Fruit fly (Drosophila melanogaster) whole organism, pupa: ENCODE data around the gene mRpL49.

Experiments used
- CG10348 ChIP-seq: fragments of 200-800 bp; sonication (Bioruptor generic); IDR thresholded peaks from 2 replicates; pipeline ENCODE4 v1.3.6; 2022; ENCODE audit warnings: missing biosample characterization, missing genetic modification characterization
- CG12605 ChIP-seq: fragments of 200-800 bp; sonication (Bioruptor generic); IDR thresholded peaks from 2 replicates; pipeline ENCODE4 v1.3.6; 2022; ENCODE audit warnings: missing biosample characterization, missing genetic modification characterization
- CG13204 ChIP-seq: fragments of 200-800 bp; sonication (Bioruptor generic); optimal IDR thresholded peaks from 2 replicates; lab custom pipeline; 2018; ENCODE audit warnings: missing biosample characterization, mild to moderate bottlenecking, missing genetic modification characterization, moderate library complexity
- CG14655 ChIP-seq: fragments of 200-800 bp; sonication (Bioruptor generic); optimal IDR thresholded peaks from 3 replicates; lab custom pipeline; 2017; ENCODE audit warnings: mild to moderate bottlenecking, missing biosample characterization, missing genetic modification reagents, missing genetic modification characterization
- CG15710 ChIP-seq: fragments of 200-800 bp; sonication (Bioruptor generic); optimal IDR thresholded peaks from 2 replicates; lab custom pipeline; 2018; ENCODE audit warnings: missing biosample characterization, mild to moderate bottlenecking, missing genetic modification characterization, moderate library complexity
- CG17806 ChIP-seq: fragments of 200-800 bp; sonication (Bioruptor generic); optimal IDR thresholded peaks from 2 replicates; lab custom pipeline; 2018; ENCODE audit warnings: missing biosample characterization, mild to moderate bottlenecking, missing genetic modification characterization, moderate library complexity
- CG32121 ChIP-seq: fragments of 200-800 bp; sonication (Bioruptor generic); IDR thresholded peaks from 2 replicates; pipeline ENCODE4 v1.3.6; 2022; ENCODE audit warnings: missing biosample characterization, missing genetic modification characterization
- CG34367 ChIP-seq: fragments of 200-800 bp; sonication (Bioruptor generic); optimal IDR thresholded peaks from 2 replicates; lab custom pipeline; 2018; ENCODE audit warnings: missing biosample characterization, mild to moderate bottlenecking, missing genetic modification characterization
- CG4496 ChIP-seq: fragments of 200-800 bp; sonication (Bioruptor generic); IDR thresholded peaks from 3 replicates; pipeline ENCODE4 v1.3.6; 2022; ENCODE audit warnings: missing biosample characterization, missing genetic modification characterization
- CG8159 ChIP-seq: fragments of 200-800 bp; sonication (Bioruptor generic); optimal IDR thresholded peaks from 3 replicates; lab custom pipeline; 2018; ENCODE audit warnings: missing biosample characterization, mild to moderate bottlenecking, missing genetic modification characterization, moderate library complexity
- CG8301 ChIP-seq: fragments of 200-800 bp; sonication (Bioruptor generic); optimal IDR thresholded peaks from 2 replicates; lab custom pipeline; 2018; ENCODE audit warnings: missing biosample characterization, mild to moderate bottlenecking, missing genetic modification characterization
- CG9948 ChIP-seq: fragments of 200-800 bp; sonication (Bioruptor generic); optimal IDR thresholded peaks from 2 replicates; lab custom pipeline; 2018; ENCODE audit warnings: missing biosample characterization, mild to moderate bottlenecking, missing genetic modification characterization, moderate library complexity
- D1 ChIP-seq: fragments of 200-800 bp; sonication (Bioruptor generic); optimal IDR thresholded peaks from 2 replicates; lab custom pipeline; 2018; ENCODE audit warnings: missing biosample characterization, mild to moderate bottlenecking, missing genetic modification characterization, moderate library complexity
- EcR ChIP-seq: fragments of 200-800 bp; sonication (Bioruptor generic); optimal IDR thresholded peaks from 3 replicates; lab custom pipeline; 2019; ENCODE audit warnings: missing biosample characterization, missing genetic modification characterization, mild to moderate bottlenecking, moderate library complexity, missing genetic modification reagents
- Ets98B ChIP-seq: fragments of 200-800 bp; sonication (Bioruptor generic); IDR thresholded peaks from 2 replicates; pipeline ENCODE4 v1.3.6; 2022; ENCODE audit warnings: missing biosample characterization, missing genetic modification characterization
- Pif1A ChIP-seq: fragments of 200-800 bp; sonication (Bioruptor generic); optimal IDR thresholded peaks from 3 replicates; lab custom pipeline; 2016; ENCODE audit warnings: missing biosample characterization, missing genetic modification characterization
- Pif1B ChIP-seq: fragments of 200-800 bp; sonication (Bioruptor generic); optimal IDR thresholded peaks from 3 replicates; lab custom pipeline; 2016; ENCODE audit warnings: missing biosample characterization, missing genetic modification characterization
- Snoo ChIP-seq: fragments of 200-800 bp; sonication (Bioruptor generic); optimal IDR thresholded peaks from 3 replicates; lab custom pipeline; 2017; ENCODE audit warnings: missing biosample characterization, mild to moderate bottlenecking, missing genetic modification characterization, inconsistent platforms
- fd96Ca ChIP-seq: fragments of 200-800 bp; sonication (Bioruptor generic); IDR thresholded peaks from 3 replicates; pipeline ENCODE4 v1.3.6; 2022; ENCODE audit warnings: missing biosample characterization, missing genetic modification characterization
- gl ChIP-seq: fragments of 200-800 bp; sonication (Bioruptor generic); optimal IDR thresholded peaks from 2 replicates; lab custom pipeline; 2018; ENCODE audit warnings: missing biosample characterization, mild to moderate bottlenecking, missing genetic modification characterization
- rn ChIP-seq: fragments of 200-800 bp; sonication (Bioruptor generic); IDR thresholded peaks from 2 replicates; pipeline ENCODE4 v1.3.6; 2022; ENCODE audit warnings: missing biosample characterization, missing genetic modification characterization

The mRpL49 gene

DNA sequence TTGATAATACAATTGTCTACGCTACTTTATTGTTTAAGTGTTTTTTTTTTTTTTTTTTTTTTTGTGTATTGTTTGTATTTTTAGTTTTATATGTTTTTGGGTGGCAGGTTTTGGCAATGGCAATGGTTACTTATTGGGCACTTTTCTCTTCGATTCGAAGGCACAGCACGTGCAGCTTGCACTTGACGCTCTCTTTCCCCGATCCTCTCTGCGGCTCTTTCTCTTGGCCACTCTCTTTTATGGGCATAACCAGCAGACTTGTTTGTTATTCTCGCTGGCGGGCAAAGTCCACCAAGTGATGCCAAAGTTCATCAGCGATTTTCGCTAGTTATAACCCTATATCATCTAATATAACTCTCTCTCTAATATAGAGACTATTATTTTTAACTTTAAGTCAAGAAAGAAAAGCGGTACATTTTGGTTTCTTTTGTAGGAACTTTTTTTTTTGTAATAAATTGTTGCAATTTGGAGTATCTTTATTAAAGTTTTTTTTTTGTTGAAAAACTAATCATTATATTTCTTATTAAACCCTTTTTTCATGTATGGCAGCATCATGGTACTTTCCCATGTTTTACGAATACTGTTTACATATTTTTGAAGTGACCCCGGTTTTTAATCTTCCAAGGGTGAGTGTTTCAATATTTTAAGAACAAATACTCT is 16.6 kb upstream of the mRpL49 start:
- peak; percentile 77 for TF ChIP-seq CG13204 (GFP tag; lab: Kevin White, UChicago)
- TF ChIP-seq CG15710 (tag; lab: Kevin White, UChicago): peak; percentile 34
- TF ChIP-seq Pif1B (GFP tag; lab: Kevin White, UChicago): peak; percentile 43
- TF ChIP-seq CG12605 (GFP tag; lab: Robert Waterston, UW): no peak; the same call in 1 of the 2 replicates
- no peak for TF ChIP-seq D1 (tag; lab: Kevin White, UChicago)
- TF ChIP-seq rn (GFP tag; lab: Robert Waterston, UW): no peak
- TF ChIP-seq EcR (GFP tag; lab: Kevin White, UChicago): no peak
- peak; percentile 48 for TF ChIP-seq Pif1A (GFP tag; lab: Kevin White, UChicago)
- TF ChIP-seq CG10348 (GFP tag; lab: Robert Waterston, UW): no peak
- TF ChIP-seq fd96Ca: no peak
- peak; percentile 21 for TF ChIP-seq CG9948
- peak; percentile 62 for TF ChIP-seq gl (tag; lab: Kevin White, UChicago)
- TF ChIP-seq Snoo (tag; lab: Kevin White, UChicago): peak; percentile 36
- peak; percentile 56 for TF ChIP-seq CG8159 (tag; lab: Kevin White, UChicago)
- TF ChIP-seq CG8301 (tag; lab: Kevin White, UChicago): peak; percentile 38
- TF ChIP-seq CG34367 (tag; lab: Kevin White, UChicago): peak; percentile 41
- TF ChIP-seq CG14655: peak; percentile 38
- TF ChIP-seq CG17806 (tag; lab: Kevin White, UChicago): peak; percentile 44
- TF ChIP-seq Ets98B (GFP tag; lab: Robert Waterston, UW): no peak
- TF ChIP-seq CG32121 (GFP tag; lab: Robert Waterston, UW): no peak
- no peak for TF ChIP-seq CG4496 (GFP tag; lab: Robert Waterston, UW)

dm6 chrX:12890826-12891175 is 16.1 kb upstream of the mRpL49 start:
- TF ChIP-seq CG15710 (tag; lab: Kevin White, UChicago) (no peak), CG4496 (GFP tag; lab: Robert Waterston, UW) (peak; percentile 53; the same call in 2 of the 3 replicates), CG12605 (GFP tag; lab: Robert Waterston, UW) (peak; percentile 72), CG14655 (no peak)

DNA sequence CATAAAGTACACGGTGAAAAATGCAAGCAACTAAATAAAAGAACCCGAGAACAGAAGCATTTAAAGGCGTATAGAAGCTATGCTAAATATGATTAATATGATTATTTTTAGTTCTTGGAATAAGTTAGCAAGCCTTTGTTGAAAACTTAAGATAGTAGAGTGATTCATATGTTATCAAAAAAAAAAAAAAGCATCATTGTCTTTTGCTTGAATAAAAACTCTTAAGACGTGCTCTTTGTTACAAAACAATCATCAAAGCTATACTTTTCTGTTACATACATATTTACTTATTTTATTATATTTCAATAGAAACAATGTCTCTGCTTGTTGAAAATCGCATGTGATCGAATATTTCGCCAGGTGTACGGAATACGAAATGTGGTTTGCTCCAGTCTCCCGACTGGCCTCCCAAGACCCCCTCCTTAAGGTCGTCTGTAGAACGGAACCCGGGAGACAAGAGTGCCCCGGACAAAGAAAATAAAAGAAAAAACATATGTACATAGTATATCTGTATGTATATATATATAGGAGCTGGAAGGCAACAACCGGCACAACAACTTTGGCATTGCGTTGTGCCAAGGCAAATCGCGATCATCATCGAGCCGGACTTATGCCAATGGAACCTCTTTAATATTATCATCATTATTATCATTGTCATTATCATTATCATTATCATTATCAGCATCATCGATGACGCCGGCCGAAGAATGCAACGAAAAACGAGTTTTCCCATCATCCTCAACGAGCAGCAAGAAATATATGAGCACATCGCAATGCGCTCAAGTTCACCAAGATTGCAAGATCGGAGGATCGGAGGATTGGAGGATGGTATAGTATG is 15.4 kb upstream of the mRpL49 start:
- TF ChIP-seq CG15710 (tag; lab: Kevin White, UChicago): peak; percentile 81
- TF ChIP-seq rn (GFP tag; lab: Robert Waterston, UW): no peak
- no peak for TF ChIP-seq CG12605 (GFP tag; lab: Robert Waterston, UW)
- peak; percentile 84 for TF ChIP-seq CG14655
- TF ChIP-seq CG8301 (tag; lab: Kevin White, UChicago): peak; percentile 70
- TF ChIP-seq CG13204 (GFP tag; lab: Kevin White, UChicago): peak; percentile 23
- peak; percentile 44; the same call in 1 of the 2 replicates for TF ChIP-seq CG32121 (GFP tag; lab: Robert Waterston, UW)
- TF ChIP-seq D1 (tag; lab: Kevin White, UChicago): peak; percentile 76
- no peak for TF ChIP-seq fd96Ca
- peak; percentile 59 for TF ChIP-seq Pif1B (GFP tag; lab: Kevin White, UChicago)
- peak; percentile 77 for TF ChIP-seq CG9948
- TF ChIP-seq Ets98B (GFP tag; lab: Robert Waterston, UW): peak; percentile 36; the same call in 1 of the 2 replicates
- peak; percentile 87 for TF ChIP-seq CG8159 (tag; lab: Kevin White, UChicago)
- TF ChIP-seq CG4496 (GFP tag; lab: Robert Waterston, UW): peak; percentile 42; the same call in 1 of the 3 replicates
- peak; percentile 56 for TF ChIP-seq Snoo (tag; lab: Kevin White, UChicago)
- peak; percentile 64 for TF ChIP-seq CG34367 (tag; lab: Kevin White, UChicago)
- peak; percentile 65 for TF ChIP-seq Pif1A (GFP tag; lab: Kevin White, UChicago)
- peak; percentile 66 for TF ChIP-seq CG17806 (tag; lab: Kevin White, UChicago)
- TF ChIP-seq gl (tag; lab: Kevin White, UChicago): no peak
- TF ChIP-seq CG10348 (GFP tag; lab: Robert Waterston, UW): no peak
- peak; percentile 95 for TF ChIP-seq EcR (GFP tag; lab: Kevin White, UChicago)

dm6 chrX:12893969-12894368 is 12.9 kb upstream of the mRpL49 start:
- TF ChIP-seq rn (GFP tag; lab: Robert Waterston, UW) (no peak), EcR (GFP tag; lab: Kevin White, UChicago) (no peak), Ets98B (GFP tag; lab: Robert Waterston, UW) (no peak), CG9948 (no peak), CG32121 (GFP tag; lab: Robert Waterston, UW) (no peak), Pif1A (GFP tag; lab: Kevin White, UChicago) (no peak), CG17806 (tag; lab: Kevin White, UChicago) (no peak), CG14655 (no peak), Snoo (tag; lab: Kevin White, UChicago) (no peak), fd96Ca (no peak), gl (tag; lab: Kevin White, UChicago) (no peak), CG4496 (GFP tag; lab: Robert Waterston, UW) (no peak), CG8159 (tag; lab: Kevin White, UChicago) (no peak), Pif1B (GFP tag; lab: Kevin White, UChicago) (no peak)
